ENCODE assay signal across 1 worm cellular context in the genomic region with DNA sequence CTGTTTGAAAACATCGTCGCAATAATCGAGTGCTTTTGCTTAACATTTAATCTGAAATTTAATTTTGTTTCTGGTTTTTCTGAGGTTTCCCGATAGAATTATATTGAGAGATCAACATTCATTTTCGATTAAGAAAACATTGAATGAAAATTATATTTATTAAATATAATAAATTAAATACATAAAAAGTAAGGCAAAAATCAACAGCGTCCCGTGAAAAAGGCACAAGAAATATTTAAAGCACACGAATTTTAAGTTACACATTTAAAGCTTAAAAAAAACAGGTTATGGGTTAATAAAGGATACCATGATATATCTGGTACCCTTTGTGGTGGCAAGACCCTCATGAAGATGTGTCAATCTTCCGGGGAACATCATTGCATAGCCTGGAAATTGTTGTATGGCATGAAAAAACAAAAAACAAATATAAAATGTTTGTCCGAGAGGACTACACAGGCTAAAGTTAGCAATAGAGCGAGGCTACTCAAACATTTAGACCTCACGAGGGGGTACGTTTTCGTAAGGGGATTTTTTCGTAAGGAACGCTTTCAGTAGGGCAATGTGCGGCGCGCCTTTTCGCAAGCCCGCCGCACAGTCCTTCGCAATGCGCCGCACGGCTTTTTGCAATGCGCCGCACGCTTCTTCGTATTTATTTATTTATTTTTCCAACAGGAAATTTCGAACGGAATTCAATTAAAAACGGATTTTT.
TF ChIP-seq lines count a peak whose summit lies in the region.

A gene (minus strand): TSS at position 51 of the 709 bp plus-strand sequence.

TF ChIP-seq in whole organism, L1 larva, 84 proteins besides CTCF, POLR2A, EP300 and RAD21 (continued from another document):
- TF ChIP-seq lin-39 (tag; optimal IDR thresholded peaks at IDR 0.05; lab: Kevin White, UChicago) (peak; percentile 39), ceh-8 (GFP tag; optimal IDR thresholded peaks at IDR 0.05; lab: Kevin White, UChicago) (peak; percentile 10)
